Worm (Caenorhabditis elegans): ENCODE data around the gene C44B7.11.

Gene C44B7.11

DNA sequence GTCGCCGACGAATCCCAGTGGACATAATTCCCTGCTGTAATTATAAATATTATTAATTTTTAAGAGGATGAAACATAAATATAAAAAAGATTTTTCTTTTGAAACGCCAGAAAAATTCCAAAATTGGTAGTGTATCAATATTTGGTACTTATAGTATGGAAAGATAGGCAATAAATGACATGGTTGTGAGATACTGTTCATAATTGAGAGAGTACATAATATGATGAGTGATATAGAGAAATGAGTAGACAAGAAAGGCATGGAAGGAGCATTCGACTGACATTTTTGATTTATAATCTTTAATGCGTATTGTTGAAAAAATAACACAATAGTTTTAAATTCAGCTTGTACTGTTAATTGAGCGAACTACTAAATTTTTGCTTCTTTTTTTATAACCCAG is at the start of gene C44B7.11:
Gene C44B7.11, minus strand, starts transcription at position 34 of the 400 bp plus-strand sequence.
- TF ChIP-seq ceh-16 (tag; optimal IDR thresholded peaks at IDR 0.05) = no peak
- TF ChIP-seq fos-1 (tag; optimal IDR thresholded peaks at IDR 0.05) = peak; percentile 52

ce11 chrII:6943299-6944051 is 46.1 kb upstream of the C44B7.11 start:
- TF ChIP-seq ztf-11 (tag; optimal IDR thresholded peaks at IDR 0.05) = no peak
- peak; percentile 30 for TF ChIP-seq fos-1 (tag; optimal IDR thresholded peaks at IDR 0.05)
- TF ChIP-seq lsy-2 (tag; optimal IDR thresholded peaks at IDR 0.05) = peak in 1 of 2 experiments; percentile 25
- TF ChIP-seq C34F6.9 (tag; optimal IDR thresholded peaks at IDR 0.05) = peak; percentile 49
- peak; percentile 64 for TF ChIP-seq F13H6.1 (tag; optimal IDR thresholded peaks at IDR 0.05)
- TF ChIP-seq nhr-21 (tag; optimal IDR thresholded peaks at IDR 0.05) = no peak
- TF ChIP-seq unc-55 (GFP tag; optimal IDR thresholded peaks at IDR 0.05) = peak; percentile 35
- no peak for TF ChIP-seq Y55F3AM.14 (GFP tag; optimal IDR thresholded peaks at IDR 0.05)

DNA sequence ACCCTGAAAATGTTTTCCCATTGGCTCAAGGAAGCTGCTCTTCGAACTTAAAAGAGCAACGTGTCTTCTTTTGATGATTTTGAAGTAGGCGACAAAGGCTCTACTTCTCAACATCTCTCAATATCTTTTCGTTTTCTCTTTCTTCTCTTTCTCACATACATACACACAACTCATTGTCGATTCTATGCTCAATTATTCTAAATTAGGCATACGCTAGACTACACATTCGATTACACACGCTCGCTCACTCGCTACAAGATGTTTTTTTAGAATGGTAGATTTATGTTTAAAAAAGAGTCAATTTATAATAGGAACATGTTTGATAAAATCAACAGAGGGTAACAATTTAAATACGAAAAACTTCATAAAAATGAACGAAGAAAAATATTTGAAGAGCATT is 44.2 kb upstream of the C44B7.11 start:
- TF ChIP-seq zag-1 (tag; optimal IDR thresholded peaks at IDR 0.05) (peak; percentile 10), nhr-21 (tag; optimal IDR thresholded peaks at IDR 0.05) (no peak), F13H6.1 (tag; optimal IDR thresholded peaks at IDR 0.05) (no peak), egl-27 (tag; optimal IDR thresholded peaks at IDR 0.05) (no peak), R02D3.7 (tag; optimal IDR thresholded peaks at IDR 0.05) (no peak), blmp-1 (tag; optimal IDR thresholded peaks at IDR 0.05; ENCODE audit: insufficient read depth) (no peak)

ce11 chrII:6940726-6941230 is 43.4 kb upstream of the C44B7.11 start:
- no peak for TF ChIP-seq aly-2 (tag; optimal IDR thresholded peaks at IDR 0.05)
- TF ChIP-seq lsy-2 (tag; optimal IDR thresholded peaks at IDR 0.05) = no peak
- TF ChIP-seq lin-11 (tag; optimal IDR thresholded peaks at IDR 0.05) = no peak
- TF ChIP-seq nhr-23 (tag; optimal IDR thresholded peaks at IDR 0.05) = no peak
- no peak for TF ChIP-seq C34F6.9 (tag; optimal IDR thresholded peaks at IDR 0.05)
- TF ChIP-seq gmeb-1 (tag; optimal IDR thresholded peaks at IDR 0.05) = no peak
- TF ChIP-seq nhr-129 (tag; optimal IDR thresholded peaks at IDR 0.05) = no peak
- no peak for TF ChIP-seq nhr-11 (tag; optimal IDR thresholded peaks at IDR 0.05)
- TF ChIP-seq nhr-21 (tag; optimal IDR thresholded peaks at IDR 0.05) = no peak
- TF ChIP-seq fos-1 (tag; optimal IDR thresholded peaks at IDR 0.05) = no peak
- no peak for TF ChIP-seq nhr-77 (tag; optimal IDR thresholded peaks at IDR 0.05)
- no peak for TF ChIP-seq mdl-1 (tag; optimal IDR thresholded peaks at IDR 0.05)
- TF ChIP-seq ztf-4 (tag; optimal IDR thresholded peaks at IDR 0.05) = no peak
- no peak for TF ChIP-seq alr-1 (tag; optimal IDR thresholded peaks at IDR 0.05)
- TF ChIP-seq F13H6.1 (tag; optimal IDR thresholded peaks at IDR 0.05) = no peak

DNA sequence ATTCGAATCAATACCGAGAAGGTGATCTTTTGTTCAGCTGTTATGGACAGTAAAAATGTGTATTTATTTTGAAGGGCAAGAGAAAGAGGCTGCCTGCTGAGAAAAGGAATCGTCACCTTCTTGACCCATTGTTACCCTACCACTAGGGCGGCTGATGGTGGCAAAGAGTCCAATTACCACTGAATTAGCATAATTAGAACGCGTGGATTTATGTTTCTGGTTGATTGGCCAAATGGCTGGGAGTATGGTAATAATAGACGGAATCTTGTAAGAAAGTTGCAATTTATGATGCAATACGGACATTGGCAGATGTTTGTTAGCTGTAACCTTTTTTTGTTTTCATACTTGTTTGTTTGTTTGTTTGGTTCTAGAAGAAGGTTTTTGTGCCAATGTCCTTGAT is 42.5 kb upstream of the C44B7.11 start:
- TF ChIP-seq nhr-11 (tag; optimal IDR thresholded peaks at IDR 0.05) (no peak), nhr-25 (tag; optimal IDR thresholded peaks at IDR 0.05) (peak; percentile 36)

- TF ChIP-seq sma-9 (GFP tag; optimal IDR thresholded peaks at IDR 0.05) (peak; percentile 27), sma-9 (tag; optimal IDR thresholded peaks at IDR 0.05) (no peak), unc-62 (GFP tag; optimal IDR thresholded peaks at IDR 0.05) (no peak)
These were observed 39.7 kb upstream of the C44B7.11 start for ce11 chrII:6937057-6937456.

DNA sequence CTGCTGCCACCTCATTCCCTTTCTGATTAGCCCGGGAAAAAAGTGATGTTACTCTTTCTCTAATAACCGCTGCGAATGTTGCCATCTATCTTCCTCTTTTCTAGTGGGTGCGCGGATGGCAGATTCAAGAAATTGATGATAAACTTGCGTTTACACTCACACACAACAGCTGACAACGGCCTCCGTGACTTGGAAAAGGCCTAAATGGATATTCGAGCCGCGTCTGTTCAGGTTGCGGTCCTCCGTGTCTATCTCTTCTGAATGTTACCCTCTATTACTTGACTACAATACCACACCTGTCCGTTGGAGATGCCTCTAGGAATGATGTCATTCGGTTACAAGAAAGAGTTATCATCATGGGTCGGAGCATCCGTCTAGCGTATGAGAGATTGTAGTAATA is 39.2 kb upstream of the C44B7.11 start:
- TF ChIP-seq nhr-10 (tag; optimal IDR thresholded peaks at IDR 0.05) = no peak
- no peak for TF ChIP-seq crh-2 (tag; optimal IDR thresholded peaks at IDR 0.05)
- no peak for TF ChIP-seq R02D3.7 (tag; optimal IDR thresholded peaks at IDR 0.05)
- no peak for TF ChIP-seq lin-39 (tag; optimal IDR thresholded peaks at IDR 0.05)
- no peak for TF ChIP-seq elt-1 (tag; optimal IDR thresholded peaks at IDR 0.05)
- TF ChIP-seq F13H6.1 (tag; optimal IDR thresholded peaks at IDR 0.05) = no peak
- no peak for TF ChIP-seq nhr-129 (tag; optimal IDR thresholded peaks at IDR 0.05)
- no peak for TF ChIP-seq dmd-4 (tag; optimal IDR thresholded peaks at IDR 0.05)
- TF ChIP-seq sma-3 (GFP tag; optimal IDR thresholded peaks at IDR 0.05) = no peak
- TF ChIP-seq unc-55 (GFP tag; optimal IDR thresholded peaks at IDR 0.05) = no peak
